Worm (Caenorhabditis elegans) whole organism, mixed stage, embryonic: ENCODE data around the gene ZK1290.1.

Experiments used
- ceh-43 ChIP-seq: fragments of 200-800 bp; sonication (Bioruptor generic); optimal IDR thresholded peaks from 2 replicates; lab custom pipeline; 2018; ENCODE audit warnings: mild to moderate bottlenecking, missing genetic modification characterization, moderate library complexity, missing compliant biosample characterization
- ces-1 ChIP-seq: fragments of 150-350 bp; optimal IDR thresholded peaks from 2 replicates; lab custom pipeline; 2014; ENCODE audit warnings: missing biosample characterization, missing genetic modification reagents, missing genetic modification characterization
- elt-1 ChIP-seq: sonication (generic microtip); optimal IDR thresholded peaks from 2 replicates; lab custom pipeline; 2017; ENCODE audit warnings: missing genetic modification characterization, mild to moderate bottlenecking, missing compliant biosample characterization, antibody characterized with exemption, moderate library complexity, borderline replicate concordance; ENCODE audit not compliant: insufficient read depth
- elt-3 ChIP-seq: fragments of 150-350 bp; optimal IDR thresholded peaks from 2 replicates; lab custom pipeline; 2014; ENCODE audit warnings: missing biosample characterization, missing genetic modification characterization
- lsy-2 ChIP-seq: fragments of 150-350 bp; optimal IDR thresholded peaks from 2 replicates; lab custom pipeline; 2014; ENCODE audit warnings: missing biosample characterization, missing genetic modification characterization
- mep-1 ChIP-seq: fragments of 150-350 bp; optimal IDR thresholded peaks from 2 replicates; lab custom pipeline; 2017; ENCODE audit warnings: missing biosample characterization, missing genetic modification reagents, missing genetic modification characterization, inconsistent platforms
- nhr-12 ChIP-seq: fragments of 150-350 bp; optimal IDR thresholded peaks from 2 replicates; lab custom pipeline; 2014; ENCODE audit warnings: missing biosample characterization, missing genetic modification characterization
- nhr-28 ChIP-seq: fragments of 150-350 bp; optimal IDR thresholded peaks from 2 replicates; lab custom pipeline; 2014; ENCODE audit warnings: missing biosample characterization, missing genetic modification characterization
- nhr-76 ChIP-seq: sonication (generic microtip); optimal IDR thresholded peaks from 2 replicates; lab custom pipeline; 2017; ENCODE audit warnings: missing biosample characterization, missing genetic modification characterization
- unc-62 ChIP-seq: fragments of 150-350 bp; optimal IDR thresholded peaks from 2 replicates; lab custom pipeline; 2014; ENCODE audit warnings: missing biosample characterization, missing genetic modification reagents, missing genetic modification characterization

ce11 chrII:7558864-7559263 is 2.7 kb upstream of the ZK1290.1 start:
- TF ChIP-seq nhr-28 (tag; lab: Kevin White, UChicago) (no peak), unc-62 (no peak), mep-1 (tag; lab: Kevin White, UChicago) (no peak), elt-3 (tag; lab: Kevin White, UChicago) (no peak), nhr-76 (tag; lab: Kevin White, UChicago) (no peak), ces-1 (GFP tag; lab: Kevin White, UChicago) (no peak), elt-1 (tag; lab: Kevin White, UChicago) (no peak), lsy-2 (tag; lab: Kevin White, UChicago) (no peak), nhr-12 (no peak), ceh-43 (no peak)
